Fruit fly (Drosophila melanogaster) whole organism, embryonic: ENCODE measurements around the gene Orco.
A peak's percentile ranks its signal among the peaks of the same experiment; 100 is the strongest.

ENCODE experiments used
- Abd-B ChIP-seq: fragments of 200-800 bp; sonication (Bioruptor generic); optimal IDR thresholded peaks from 2 replicates; lab custom pipeline; 2018; ENCODE audit warnings: missing biosample characterization, mild to moderate bottlenecking, missing genetic modification characterization, moderate library complexity
- B-H2 ChIP-seq: fragments of 200-800 bp; sonication (Bioruptor generic); optimal IDR thresholded peaks from 2 replicates; lab custom pipeline; 2018; ENCODE audit warnings: missing biosample characterization, mild to moderate bottlenecking, missing genetic modification characterization
- CG11696 ChIP-seq: fragments of 200-800 bp; sonication (Bioruptor generic); IDR thresholded peaks from 2 replicates; pipeline ENCODE4 v1.3.6; 2022; ENCODE audit warnings: missing biosample characterization, missing genetic modification characterization
- CG12769 ChIP-seq: fragments of 200-800 bp; sonication (Bioruptor generic); optimal IDR thresholded peaks from 2 replicates; lab custom pipeline; 2019; ENCODE audit warnings: missing biosample characterization, mild to moderate bottlenecking, missing genetic modification characterization, moderate library complexity
- CG13775 ChIP-seq: fragments of 200-800 bp; sonication (Bioruptor generic); optimal IDR thresholded peaks from 3 replicates; lab custom pipeline; 2017; ENCODE audit warnings: missing biosample characterization, mild to moderate bottlenecking, missing genetic modification characterization
- CG15269 ChIP-seq: fragments of 200-800 bp; sonication (Bioruptor generic); optimal IDR thresholded peaks from 2 replicates; lab custom pipeline; 2018; ENCODE audit warnings: missing biosample characterization, mild to moderate bottlenecking, missing genetic modification characterization, moderate library complexity
- CG1602 ChIP-seq: fragments of 200-800 bp; sonication (Bioruptor generic); optimal IDR thresholded peaks from 3 replicates; lab custom pipeline; 2016; ENCODE audit warnings: missing biosample characterization, missing genetic modification characterization
- CG18476 ChIP-seq: fragments of 200-800 bp; sonication (Bioruptor generic); optimal IDR thresholded peaks from 2 replicates; lab custom pipeline; 2016; ENCODE audit warnings: missing biosample characterization, mild to moderate bottlenecking, missing genetic modification characterization
- CG18619 ChIP-seq: fragments of 200-800 bp; sonication (Bioruptor generic); optimal IDR thresholded peaks from 3 replicates; lab custom pipeline; 2017; ENCODE audit warnings: missing biosample characterization, mild to moderate bottlenecking, missing genetic modification characterization
- CG2889 ChIP-seq: fragments of 200-800 bp; sonication (Bioruptor generic); IDR thresholded peaks from 3 replicates; pipeline ENCODE4 v1.3.6; 2022; ENCODE audit warnings: missing biosample characterization, missing genetic modification characterization
- CG30403 ChIP-seq: fragments of 200-800 bp; sonication (Bioruptor generic); optimal IDR thresholded peaks from 3 replicates; lab custom pipeline; 2016; ENCODE audit warnings: missing biosample characterization, missing genetic modification characterization
- CG3995 ChIP-seq: fragments of 200-800 bp; sonication (Bioruptor generic); optimal IDR thresholded peaks from 3 replicates; lab custom pipeline; 2016; ENCODE audit warnings: missing biosample characterization, missing genetic modification characterization
- CG9797 ChIP-seq: fragments of 200-800 bp; sonication (Bioruptor generic); optimal IDR thresholded peaks from 3 replicates; lab custom pipeline; 2018; ENCODE audit warnings: missing biosample characterization, mild to moderate bottlenecking, missing genetic modification characterization
- CG9817 ChIP-seq: fragments of 200-800 bp; sonication (Bioruptor generic); optimal IDR thresholded peaks from 2 replicates; lab custom pipeline; 2018; ENCODE audit warnings: missing biosample characterization, mild to moderate bottlenecking, missing genetic modification characterization, moderate library complexity
- CTCF ChIP-seq: fragments of 200-800 bp; sonication (Bioruptor generic); optimal IDR thresholded peaks from 2 replicates; lab custom pipeline; 2017; ENCODE audit warnings: missing biosample characterization, mild to moderate bottlenecking, missing genetic modification characterization, moderate library complexity
- CrebB ChIP-seq: fragments of 200-800 bp; sonication (Bioruptor generic); optimal IDR thresholded peaks from 3 replicates; lab custom pipeline; 2018; ENCODE audit warnings: missing biosample characterization, mild to moderate bottlenecking, missing genetic modification characterization
- Dfd ChIP-seq, 2 experiments: fragments of >200 bp; optimal IDR thresholded peaks; 2 replicates each; lab custom pipeline; 2017; ENCODE audit warnings: missing biosample characterization in 2 of 2, missing genetic modification characterization in 2 of 2
- Dref ChIP-seq: fragments of 200-800 bp; sonication (Bioruptor generic); IDR thresholded peaks from 2 replicates; pipeline ENCODE4 v1.3.6; 2022; ENCODE audit warnings: missing biosample characterization, missing genetic modification characterization
- Drgx ChIP-seq: fragments of 200-800 bp; sonication (Bioruptor generic); IDR thresholded peaks from 2 replicates; pipeline ENCODE4 v1.3.6; 2022; ENCODE audit warnings: missing biosample characterization, missing genetic modification characterization
- H2.0 ChIP-seq: fragments of 200-800 bp; sonication (Bioruptor generic); IDR thresholded peaks from 2 replicates; pipeline ENCODE4 v1.3.6; 2022; ENCODE audit warnings: missing biosample characterization, missing genetic modification characterization
- Jarid2 ChIP-seq: fragments of 200-800 bp; sonication (Bioruptor generic); optimal IDR thresholded peaks from 3 replicates; lab custom pipeline; 2017; ENCODE audit warnings: mild to moderate bottlenecking, missing biosample characterization, missing genetic modification reagents, missing genetic modification characterization
- Mrtf ChIP-seq: fragments of 200-800 bp; sonication (Bioruptor generic); IDR thresholded peaks from 3 replicates; pipeline ENCODE4 v1.3.6; 2022; ENCODE audit warnings: missing biosample characterization, missing genetic modification characterization
- Oli ChIP-seq: fragments of 200-800 bp; sonication (Bioruptor generic); optimal IDR thresholded peaks from 2 replicates; lab custom pipeline; 2018; ENCODE audit warnings: missing biosample characterization, mild to moderate bottlenecking, missing genetic modification characterization, moderate library complexity
- Sox102F ChIP-seq: fragments of 200-800 bp; sonication (Bioruptor generic); optimal IDR thresholded peaks from 2 replicates; lab custom pipeline; 2018; ENCODE audit warnings: missing biosample characterization, mild to moderate bottlenecking, missing genetic modification characterization, moderate library complexity
- Sry-δ ChIP-seq: fragments of 200-800 bp; sonication (Bioruptor generic); optimal IDR thresholded peaks from 2 replicates; lab custom pipeline; 2016; ENCODE audit warnings: missing biosample characterization, missing genetic modification characterization
- az2 ChIP-seq: fragments of 200-800 bp; sonication (Bioruptor generic); optimal IDR thresholded peaks from 3 replicates; lab custom pipeline; 2016; ENCODE audit warnings: missing biosample characterization, missing genetic modification characterization
- bab2 ChIP-seq: fragments of 200-800 bp; sonication (Bioruptor generic); optimal IDR thresholded peaks from 2 replicates; lab custom pipeline; 2016; ENCODE audit warnings: missing biosample characterization, missing genetic modification characterization
- bbx ChIP-seq: fragments of 200-800 bp; sonication (Bioruptor generic); IDR thresholded peaks from 2 replicates; pipeline ENCODE4 v1.3.6; 2022; ENCODE audit warnings: missing biosample characterization, missing genetic modification characterization; ENCODE audit not compliant: partially characterized antibody
- btn ChIP-seq: fragments of 200-800 bp; sonication (Bioruptor generic); optimal IDR thresholded peaks from 2 replicates; lab custom pipeline; 2016; ENCODE audit warnings: missing biosample characterization, missing genetic modification characterization
- caup ChIP-seq: fragments of 200-800 bp; sonication (Bioruptor generic); optimal IDR thresholded peaks from 3 replicates; lab custom pipeline; 2017; ENCODE audit warnings: missing biosample characterization, mild to moderate bottlenecking, missing genetic modification characterization, moderate library complexity; ENCODE audit not compliant: severe bottlenecking
- cwo ChIP-seq: fragments of 200-800 bp; sonication (Bioruptor generic); optimal IDR thresholded peaks from 3 replicates; lab custom pipeline; 2017; ENCODE audit warnings: missing biosample characterization, missing genetic modification characterization, mild to moderate bottlenecking, moderate library complexity, missing genetic modification reagents
- dpn ChIP-seq, 2 experiments: fragments of 200-800 bp; sonication (Bioruptor generic); optimal IDR thresholded peaks; 3 replicates each; lab custom pipeline; 2016; ENCODE audit warnings: missing biosample characterization in 2 of 2, missing genetic modification characterization in 2 of 2
- exex ChIP-seq: fragments of 200-800 bp; sonication (Bioruptor generic); optimal IDR thresholded peaks from 4 replicates; lab custom pipeline; 2018; ENCODE audit warnings: missing biosample characterization, mild to moderate bottlenecking, missing genetic modification characterization, moderate library complexity
- gem ChIP-seq: fragments of 200-800 bp; sonication (Bioruptor generic); optimal IDR thresholded peaks from 2 replicates; lab custom pipeline; 2019; ENCODE audit warnings: missing biosample characterization, mild to moderate bottlenecking, missing genetic modification characterization, moderate library complexity
- gfzf ChIP-seq: fragments of 200-800 bp; sonication (Bioruptor generic); optimal IDR thresholded peaks from 2 replicates; lab custom pipeline; 2016; ENCODE audit warnings: missing biosample characterization, mild to moderate bottlenecking, missing genetic modification characterization, moderate library complexity
- grn ChIP-seq: fragments of 200-800 bp; sonication (Bioruptor generic); optimal IDR thresholded peaks from 3 replicates; lab custom pipeline; 2017; ENCODE audit warnings: missing biosample characterization, missing genetic modification characterization
- ind ChIP-seq: fragments of 200-800 bp; sonication (Bioruptor generic); optimal IDR thresholded peaks from 3 replicates; lab custom pipeline; 2016; ENCODE audit warnings: missing biosample characterization, missing genetic modification characterization
- jing ChIP-seq: fragments of 200-800 bp; sonication (Bioruptor generic); optimal IDR thresholded peaks from 2 replicates; lab custom pipeline; 2018; ENCODE audit warnings: missing biosample characterization, mild to moderate bottlenecking, missing genetic modification characterization
- lbe ChIP-seq: fragments of 200-800 bp; sonication (Bioruptor generic); optimal IDR thresholded peaks from 2 replicates; lab custom pipeline; 2016; ENCODE audit warnings: missing biosample characterization, mild to moderate bottlenecking, missing genetic modification characterization
- luna ChIP-seq: fragments of 200-800 bp; sonication (Bioruptor generic); optimal IDR thresholded peaks from 2 replicates; lab custom pipeline; 2016; ENCODE audit warnings: missing biosample characterization, missing genetic modification characterization
- peb ChIP-seq: fragments of 200-800 bp; sonication (Bioruptor generic); IDR thresholded peaks from 2 replicates; pipeline ENCODE4 v1.3.6; 2022; ENCODE audit warnings: missing biosample characterization, missing genetic modification characterization
- pho ChIP-seq: fragments of 200-800 bp; sonication (Bioruptor generic); optimal IDR thresholded peaks from 2 replicates; lab custom pipeline; 2016; ENCODE audit warnings: missing biosample characterization, missing genetic modification characterization
- prd ChIP-seq, 3 experiments: fragments of >200 bp in 2 of 3; fragments of 200-800 bp in 1 of 3; sonication (Bioruptor generic) in 1 of 3; optimal IDR thresholded peaks in 2 of 3; IDR thresholded peaks in 1 of 3; 2 replicates in 2 of 3; 3 replicates in 1 of 3; pipeline versions ENCODE4 v1.3.6 to Lab custom; 2017 to 2022; ENCODE audit warnings: missing biosample characterization in 1 of 3, missing genetic modification characterization in 1 of 3
- sens ChIP-seq: fragments of 200-800 bp; sonication (Bioruptor generic); peaks from one replicate; lab custom pipeline; 2016; ENCODE audit warnings: missing biosample characterization, missing genetic modification characterization
- sim ChIP-seq: fragments of 200-800 bp; sonication (Bioruptor generic); IDR thresholded peaks from 2 replicates; pipeline ENCODE4 v1.3.6; 2022; ENCODE audit warnings: missing biosample characterization, missing genetic modification characterization
- sna ChIP-seq: fragments of 200-800 bp; sonication (Bioruptor generic); IDR thresholded peaks from 2 replicates; pipeline ENCODE4 v1.3.6; 2022; ENCODE audit warnings: missing biosample characterization, missing genetic modification characterization; ENCODE audit not compliant: partially characterized antibody
- ssp ChIP-seq: fragments of 200-800 bp; sonication (Bioruptor generic); IDR thresholded peaks from 2 replicates; pipeline ENCODE4 v1.3.6; 2022; ENCODE audit warnings: missing biosample characterization, missing genetic modification characterization
- stwl ChIP-seq: fragments of 200-800 bp; sonication (Bioruptor generic); optimal IDR thresholded peaks from 3 replicates; lab custom pipeline; 2018; ENCODE audit warnings: missing biosample characterization, mild to moderate bottlenecking, missing genetic modification characterization, moderate library complexity
- trem ChIP-seq: fragments of 200-800 bp; optimal IDR thresholded peaks from 3 replicates; lab custom pipeline; 2019; ENCODE audit warnings: missing biosample characterization, mild to moderate bottlenecking, missing genetic modification characterization, moderate library complexity
- z ChIP-seq: fragments of 200-800 bp; sonication (Bioruptor generic); IDR thresholded peaks from 3 replicates; pipeline ENCODE4 v1.3.6; 2022; ENCODE audit warnings: missing biosample characterization, missing genetic modification characterization

Orco gene

DNA sequence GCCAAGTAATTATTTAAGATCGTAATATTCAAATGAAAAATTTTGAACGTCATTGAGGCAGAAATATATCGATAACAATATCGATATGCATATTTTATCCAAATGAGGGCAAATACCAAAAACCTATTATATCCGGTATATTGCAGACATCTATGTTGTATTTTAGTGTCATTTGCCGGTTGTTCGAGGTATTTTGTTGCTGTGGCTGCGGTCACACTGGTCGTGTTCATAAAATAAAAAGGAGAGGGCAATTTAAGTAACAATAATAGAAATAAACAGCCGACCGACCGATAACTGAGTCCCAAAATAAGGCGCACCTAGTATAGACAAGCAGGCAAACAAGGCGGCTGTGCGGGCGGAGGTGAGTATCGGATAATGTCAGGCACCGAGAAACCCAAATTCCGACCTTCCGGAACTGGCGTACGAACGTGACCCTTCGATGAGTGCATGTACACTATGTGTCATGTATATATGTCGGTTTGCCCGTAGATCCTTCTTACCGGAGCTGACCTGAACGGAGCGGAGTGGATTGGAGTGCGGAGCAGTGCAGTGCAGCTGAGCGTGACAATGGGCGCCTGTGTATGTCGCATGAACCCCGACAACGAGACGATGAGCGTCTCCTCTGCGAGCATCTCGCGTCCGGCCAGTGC, 18.3 kb downstream of the Orco start, which contains the start of gene CG1172 (continued):
- TF ChIP-seq Sox102F (GFP tag; lab: Kevin White, UChicago) (no peak), Dref (GFP tag; lab: Robert Waterston, UW) (peak; percentile 75), btn (GFP tag; lab: Kevin White, UChicago) (no peak), H2.0 (GFP tag; lab: Robert Waterston, UW) (no peak), Sry-δ (GFP tag; lab: Kevin White, UChicago) (peak; percentile 70), prd (optimal IDR thresholded peaks at IDR 0.05; lab: Kevin White, UChicago) (no peak), prd (GFP tag; IDR thresholded peaks at IDR 0.05; lab: Robert Waterston, UW) (no peak), CG18476 (GFP tag; lab: Kevin White, UChicago) (no peak), B-H2 (peak; percentile 29), CTCF (GFP tag; lab: Kevin White, UChicago) (peak; percentile 7), CG9817 (tag; lab: Kevin White, UChicago) (no peak), CG13775 (GFP tag; lab: Kevin White, UChicago) (no peak), Abd-B (peak; percentile 40), CG11696 (GFP tag; lab: Robert Waterston, UW) (no peak), stwl (tag; lab: Kevin White, UChicago) (peak; percentile 96), grn (GFP tag; lab: Kevin White, UChicago) (no peak), CG30403 (no peak), cwo (GFP tag; lab: Kevin White, UChicago) (no peak), dpn (GFP tag; optimal IDR thresholded peaks at IDR 0.05; lab: Kevin White, UChicago) (peak in 1 of 2 experiments; percentile 3), trem (tag; lab: Kevin White, UChicago) (peak; percentile 83), CG9797 (GFP tag; lab: Kevin White, UChicago) (peak; percentile 85), Drgx (no peak), CG3995 (GFP tag; lab: Kevin White, UChicago) (no peak), ind (no peak), CG12769 (tag; lab: Kevin White, UChicago) (no peak), lbe (peak; percentile 17), Jarid2 (GFP tag; lab: Kevin White, UChicago) (no peak), exex (no peak), bab2 (no peak), Mrtf (no peak), gem (tag; lab: Kevin White, UChicago) (no peak), pho (no peak), z (GFP tag; lab: Robert Waterston, UW) (no peak), gfzf (GFP tag; lab: Kevin White, UChicago) (peak; percentile 95), sim (GFP tag; lab: Robert Waterston, UW) (no peak), CG1602 (GFP tag; lab: Kevin White, UChicago) (no peak), Dfd (GFP tag; optimal IDR thresholded peaks at IDR 0.05; lab: Kevin White, UChicago) (no peak), CG15269 (tag; lab: Kevin White, UChicago) (peak; percentile 1), Oli (tag; lab: Kevin White, UChicago) (no peak), CG18619 (no peak), sens (peak; percentile 28), bbx (GFP tag; lab: Robert Waterston, UW) (peak; percentile 73), ssp (GFP tag; lab: Robert Waterston, UW) (no peak), CG2889 (GFP tag; lab: Robert Waterston, UW) (no peak), CrebB (tag; lab: Kevin White, UChicago) (peak; percentile 21), luna (GFP tag; lab: Kevin White, UChicago) (no peak), jing (GFP tag; lab: Kevin White, UChicago) (no peak), peb (GFP tag; lab: Robert Waterston, UW) (no peak), sna (peak; percentile 76), az2 (no peak), caup (GFP tag; lab: Kevin White, UChicago) (peak; percentile 32)
